Fruit fly (Drosophila melanogaster): ENCODE results near the gene Gr10b.

Gr10b gene

dm6 chrX:11367783-11368509 is 45.0 kb downstream of the Gr10b start, which contains the start of the genes hop and Tim8 (continued):
- TF ChIP-seq CG7271 (tag; optimal IDR thresholded peaks at IDR 0.05) (no peak), CG2120 (GFP tag; optimal IDR thresholded peaks at IDR 0.05) (no peak), CG2712 (tag; optimal IDR thresholded peaks at IDR 0.05) (no peak), CG9609 (GFP tag; optimal IDR thresholded peaks at IDR 0.05) (no peak), Stat92E (GFP tag; optimal IDR thresholded peaks at IDR 0.05) (no peak), BtbVII (GFP tag; optimal IDR thresholded peaks at IDR 0.05) (no peak), CG18619 (GFP tag; optimal IDR thresholded peaks at IDR 0.05) (no peak), CG8089 (GFP tag; optimal IDR thresholded peaks at IDR 0.05) (no peak), onecut (GFP tag; IDR thresholded peaks at IDR 0.05) (no peak), sr (GFP tag; IDR thresholded peaks at IDR 0.05) (no peak), CG6689 (GFP tag; IDR thresholded peaks at IDR 0.05) (no peak), lab (GFP tag; optimal IDR thresholded peaks at IDR 0.05) (no peak), crol (GFP tag; IDR thresholded peaks at IDR 0.05) (no peak), trh (GFP tag; optimal IDR thresholded peaks at IDR 0.05) (no peak), sc (optimal IDR thresholded peaks at IDR 0.05) (no peak), sc (GFP tag; optimal IDR thresholded peaks at IDR 0.05) (no peak), B-H1 (GFP tag; IDR thresholded peaks at IDR 0.05) (no peak), Kr (GFP tag; optimal IDR thresholded peaks at IDR 0.05) (no peak), slou (GFP tag; optimal IDR thresholded peaks at IDR 0.05) (no peak), org-1 (GFP tag; optimal IDR thresholded peaks at IDR 0.05) (no peak), Hsf (GFP tag; optimal IDR thresholded peaks at IDR 0.05) (no peak), Gug (GFP tag; IDR thresholded peaks at IDR 0.05) (no peak), CG4730 (GFP tag; IDR thresholded peaks at IDR 0.05) (no peak), repo (GFP tag; optimal IDR thresholded peaks at IDR 0.05) (no peak), CG13123 (GFP tag; optimal IDR thresholded peaks at IDR 0.05) (no peak), Hand (GFP tag; optimal IDR thresholded peaks at IDR 0.05) (no peak), yki (optimal IDR thresholded peaks at IDR 0.05) (no peak), CG7928 (GFP tag; optimal IDR thresholded peaks at IDR 0.05) (no peak), wek (GFP tag; optimal IDR thresholded peaks at IDR 0.05) (no peak), Gsc (GFP tag; IDR thresholded peaks at IDR 0.05) (no peak), CG8944 (GFP tag; optimal IDR thresholded peaks at IDR 0.05) (no peak), ara (GFP tag; IDR thresholded peaks at IDR 0.05) (no peak), unc-4 (GFP tag; IDR thresholded peaks at IDR 0.05; ENCODE audit: partially characterized antibody) (peak; percentile 85), Dek (tag; optimal IDR thresholded peaks at IDR 0.05) (no peak), CG2889 (GFP tag; IDR thresholded peaks at IDR 0.05) (no peak), Spps (tag; optimal IDR thresholded peaks at IDR 0.05) (no peak), CG8359 (GFP tag; optimal IDR thresholded peaks at IDR 0.05; ENCODE audit: borderline replicate concordance) (no peak), CG11398 (GFP tag; optimal IDR thresholded peaks at IDR 0.05) (no peak), btn (GFP tag; optimal IDR thresholded peaks at IDR 0.05) (no peak), CG18476 (GFP tag; optimal IDR thresholded peaks at IDR 0.05) (no peak), D (optimal IDR thresholded peaks at IDR 0.05) (no peak), D (GFP tag; optimal IDR thresholded peaks at IDR 0.05) (no peak), hth (optimal IDR thresholded peaks at IDR 0.05) (no peak), Opbp (GFP tag; IDR thresholded peaks at IDR 0.05; ENCODE audit: partially characterized antibody) (peak; percentile 88)
